Worm (Caenorhabditis elegans): Measurements from ENCODE around the gene Y40H7A.11.

Y40H7A.11 gene

DNA sequence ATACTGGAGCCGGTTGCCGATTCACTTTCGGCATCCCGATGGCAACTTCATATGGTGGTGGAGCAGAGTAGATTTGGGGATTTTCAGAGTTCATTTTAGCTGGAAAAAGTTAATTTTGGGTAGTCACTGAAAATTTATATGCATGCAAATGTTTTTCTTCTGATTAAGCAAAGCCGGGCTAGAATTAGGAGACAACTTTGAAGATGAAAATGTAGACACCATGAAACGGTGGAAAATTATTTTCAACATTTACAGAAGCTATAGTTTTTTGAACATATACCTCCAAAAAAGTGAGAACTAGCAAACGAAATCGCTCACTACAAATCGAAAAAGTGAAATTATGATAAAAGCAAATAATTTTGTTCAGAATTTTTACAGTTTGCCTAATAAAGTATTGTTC, at the start of gene Y40H7A.11:
Y40H7A.11 (minus strand) TSS at position 101 of the 400 bp plus-strand sequence.
- TF ChIP-seq T22C8.4 (GFP tag; IDR thresholded peaks at IDR 0.05): no peak
- TF ChIP-seq cog-1 (tag; optimal IDR thresholded peaks at IDR 0.05): no peak
- TF ChIP-seq med-1 (GFP tag; optimal IDR thresholded peaks at IDR 0.05; ENCODE audit: insufficient read depth): no peak
- no peak for TF ChIP-seq flt-1 (GFP tag; IDR thresholded peaks at IDR 0.05)
- TF ChIP-seq ref-1 (GFP tag; conservative IDR thresholded peaks at IDR 0.05): no peak
- no peak for TF ChIP-seq ztf-29 (GFP tag; IDR thresholded peaks at IDR 0.05)
- TF ChIP-seq tab-1 (GFP tag; IDR thresholded peaks at IDR 0.05): no peak
- TF ChIP-seq klf-2 (GFP tag; conservative IDR thresholded peaks at IDR 0.05): no peak
- no peak for TF ChIP-seq ztf-23 (GFP tag; IDR thresholded peaks at IDR 0.05)

DNA sequence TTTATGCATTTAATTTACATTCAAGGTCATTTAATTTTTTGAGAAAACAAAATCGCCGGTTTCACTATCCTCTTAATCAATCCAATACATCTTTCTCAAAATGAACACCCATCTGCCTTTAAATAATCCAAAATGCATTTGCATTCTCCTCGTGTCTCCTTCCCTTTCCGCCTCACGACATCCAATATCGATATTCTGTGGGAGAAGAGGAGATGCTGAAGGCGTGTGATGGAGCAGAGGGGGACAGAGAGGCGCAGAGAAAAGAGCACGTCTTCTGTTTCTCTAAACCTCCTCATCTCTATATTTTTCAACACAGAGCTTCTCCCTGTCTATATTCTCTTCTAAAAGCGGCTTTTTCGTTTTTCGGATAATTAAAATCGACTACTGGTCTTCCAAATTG, 39.4 kb upstream of the Y40H7A.11 start, which contains the start of gene Y73F8A.5:
Y73F8A.5 (plus strand) TSS at position 321 of the 400 bp plus-strand sequence.
- TF ChIP-seq klf-2 (GFP tag; conservative IDR thresholded peaks at IDR 0.05) (no peak), ref-1 (GFP tag; conservative IDR thresholded peaks at IDR 0.05) (no peak), med-1 (GFP tag; optimal IDR thresholded peaks at IDR 0.05; ENCODE audit: insufficient read depth) (no peak), ztf-29 (GFP tag; IDR thresholded peaks at IDR 0.05) (no peak), tab-1 (GFP tag; IDR thresholded peaks at IDR 0.05) (no peak)

DNA sequence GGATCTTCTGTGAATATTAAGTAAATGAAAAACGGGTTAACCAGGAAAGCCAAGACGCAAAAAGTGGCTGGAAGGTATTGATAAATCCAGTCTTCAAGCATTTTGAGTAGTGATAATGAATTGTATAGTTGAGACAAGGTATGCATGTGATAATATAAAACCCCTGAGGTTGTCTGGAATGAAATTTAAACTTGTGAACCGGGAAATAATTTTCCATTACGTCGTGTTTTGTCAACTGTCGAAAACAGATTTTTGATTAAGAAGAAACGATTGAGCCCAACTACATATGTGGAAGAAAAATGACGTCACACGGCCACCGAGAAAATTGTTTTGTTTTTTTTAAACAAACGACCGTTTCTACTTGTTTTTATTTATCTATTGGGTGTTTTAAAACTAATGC, 32.0 kb upstream of the Y40H7A.11 start, which contains the start of gene srj-42:
srj-42 (minus strand) TSS at position 101 of the 400 bp plus-strand sequence.
- no peak for TF ChIP-seq T22C8.4 (GFP tag; IDR thresholded peaks at IDR 0.05)
- TF ChIP-seq ref-1 (GFP tag; conservative IDR thresholded peaks at IDR 0.05): no peak
- no peak for TF ChIP-seq cog-1 (tag; optimal IDR thresholded peaks at IDR 0.05)
- no peak for TF ChIP-seq ztf-23 (GFP tag; IDR thresholded peaks at IDR 0.05)

DNA sequence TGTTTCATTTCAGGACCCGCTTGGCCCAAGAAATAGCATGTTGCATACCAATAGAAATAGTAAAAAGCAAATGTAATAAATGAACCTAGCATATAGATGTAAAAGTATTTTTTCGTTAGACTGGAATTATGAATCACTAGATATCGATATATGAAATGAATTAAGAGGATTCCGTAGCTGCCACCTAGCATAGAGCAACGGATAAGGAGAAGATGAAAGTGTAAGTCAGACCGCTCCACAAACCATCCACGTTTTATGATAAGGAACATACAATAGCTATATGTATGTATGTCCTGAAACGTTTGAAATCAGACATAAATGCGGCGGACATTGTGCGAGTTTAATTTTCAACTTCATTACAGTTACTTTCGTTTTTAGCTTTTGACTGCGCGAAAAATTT, 30.9 kb upstream of the Y40H7A.11 start:
- TF ChIP-seq ztf-29 (GFP tag; IDR thresholded peaks at IDR 0.05): no peak
- TF ChIP-seq T22C8.4 (GFP tag; IDR thresholded peaks at IDR 0.05): no peak
- TF ChIP-seq ref-1 (GFP tag; conservative IDR thresholded peaks at IDR 0.05): no peak
- no peak for TF ChIP-seq cog-1 (tag; optimal IDR thresholded peaks at IDR 0.05)
- TF ChIP-seq med-1 (GFP tag; optimal IDR thresholded peaks at IDR 0.05; ENCODE audit: insufficient read depth): no peak
- no peak for TF ChIP-seq flt-1 (GFP tag; IDR thresholded peaks at IDR 0.05)

DNA sequence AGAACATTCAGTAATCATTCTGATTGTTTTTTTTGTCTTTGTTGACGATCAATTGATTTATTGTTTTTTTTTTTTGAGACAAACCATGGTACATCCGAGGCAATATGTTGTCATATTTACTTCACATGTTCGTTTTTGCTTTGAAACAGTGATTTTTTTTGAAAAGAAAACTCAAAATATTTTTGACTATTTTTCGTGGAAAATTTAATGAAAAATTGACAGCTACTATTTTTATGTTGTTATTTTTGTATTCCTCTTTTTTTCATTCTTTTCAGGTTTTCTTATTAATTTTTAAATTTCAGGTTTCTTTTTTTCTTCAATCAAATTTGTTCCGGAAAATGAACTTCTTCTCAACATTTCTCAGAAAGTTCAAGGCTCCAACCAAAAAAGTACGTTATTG, 25.5 kb upstream of the Y40H7A.11 start, which contains the start of gene Y73F8A.36:
Y73F8A.36 (plus strand) TSS at position 301 of the 400 bp plus-strand sequence.
- TF ChIP-seq T22C8.4 (GFP tag; IDR thresholded peaks at IDR 0.05) (no peak), cog-1 (tag; optimal IDR thresholded peaks at IDR 0.05) (no peak), med-1 (GFP tag; optimal IDR thresholded peaks at IDR 0.05; ENCODE audit: insufficient read depth) (no peak), ztf-23 (GFP tag; IDR thresholded peaks at IDR 0.05) (no peak), klf-2 (GFP tag; conservative IDR thresholded peaks at IDR 0.05) (no peak), ref-1 (GFP tag; conservative IDR thresholded peaks at IDR 0.05) (no peak), tab-1 (GFP tag; IDR thresholded peaks at IDR 0.05) (no peak), flt-1 (GFP tag; IDR thresholded peaks at IDR 0.05) (no peak), ztf-29 (GFP tag; IDR thresholded peaks at IDR 0.05) (no peak)

DNA sequence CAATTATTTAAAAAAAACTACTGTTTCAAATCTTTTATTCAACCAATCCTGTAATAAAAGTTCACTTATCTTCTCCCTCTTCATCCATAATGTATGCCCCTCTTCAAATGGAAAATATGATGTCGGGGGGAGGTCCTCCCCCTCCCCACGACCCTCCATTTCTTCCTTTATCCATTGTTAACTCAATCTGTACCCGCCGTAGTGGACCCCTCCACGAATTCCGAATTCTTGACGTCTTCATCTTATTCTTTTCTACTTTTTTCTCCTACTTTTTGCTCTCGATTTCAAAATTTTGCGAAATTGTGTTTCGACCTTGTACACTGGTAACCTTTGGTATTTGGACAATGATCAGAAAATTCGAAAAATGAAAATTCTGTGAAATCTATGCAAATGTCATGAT, 15.7 kb upstream of the Y40H7A.11 start, which contains the start of gene lgc-52:
lgc-52 (plus strand) TSS at position 268 of the 400 bp plus-strand sequence.
- TF ChIP-seq cog-1 (tag; optimal IDR thresholded peaks at IDR 0.05): no peak
- no peak for TF ChIP-seq ref-1 (GFP tag; conservative IDR thresholded peaks at IDR 0.05)
- TF ChIP-seq ztf-23 (GFP tag; IDR thresholded peaks at IDR 0.05): no peak
- no peak for TF ChIP-seq med-1 (GFP tag; optimal IDR thresholded peaks at IDR 0.05; ENCODE audit: insufficient read depth)
- TF ChIP-seq klf-2 (GFP tag; conservative IDR thresholded peaks at IDR 0.05): no peak

DNA sequence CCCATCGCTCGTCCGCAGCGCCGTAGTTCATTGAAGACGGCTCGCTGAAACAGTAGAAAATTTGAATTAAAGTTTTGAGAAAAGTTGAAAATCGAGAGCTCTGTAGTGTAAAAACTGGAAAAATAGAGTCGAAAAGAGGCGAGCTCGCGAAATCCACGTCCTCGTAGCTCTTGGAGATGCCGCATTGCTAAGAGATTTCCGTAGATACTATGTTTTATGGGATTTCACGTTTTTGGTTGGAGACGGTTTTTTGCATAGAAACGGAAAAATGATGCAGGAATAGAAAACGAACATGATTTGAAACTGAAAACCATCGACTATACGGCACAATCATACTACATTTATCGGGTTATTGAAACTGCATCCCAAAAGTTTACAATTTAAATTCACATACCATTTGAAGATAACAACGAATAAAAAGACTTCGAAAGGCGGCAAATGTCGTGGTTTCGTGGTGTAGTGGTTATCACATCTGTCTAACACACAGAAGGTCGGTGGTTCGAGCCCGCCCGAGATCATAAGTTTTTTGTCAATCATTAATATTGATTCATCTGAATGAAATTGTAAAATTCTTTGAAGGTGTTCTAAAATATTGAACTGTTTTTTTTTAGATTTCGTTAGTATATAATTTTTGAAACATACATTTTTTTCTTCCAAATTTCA, 14.9 kb upstream of the Y40H7A.11 start, which contains the start of gene pkd-2:
pkd-2 (minus strand) TSS at position 51 of the 663 bp plus-strand sequence.
- TF ChIP-seq tab-1 (GFP tag; IDR thresholded peaks at IDR 0.05): no peak
- no peak for TF ChIP-seq ztf-23 (GFP tag; IDR thresholded peaks at IDR 0.05)
- TF ChIP-seq flt-1 (GFP tag; IDR thresholded peaks at IDR 0.05): no peak
- TF ChIP-seq med-1 (GFP tag; optimal IDR thresholded peaks at IDR 0.05; ENCODE audit: insufficient read depth): no peak
- no peak for TF ChIP-seq cog-1 (tag; optimal IDR thresholded peaks at IDR 0.05)
- no peak for TF ChIP-seq ztf-29 (GFP tag; IDR thresholded peaks at IDR 0.05)
- TF ChIP-seq klf-2 (GFP tag; conservative IDR thresholded peaks at IDR 0.05): no peak
- TF ChIP-seq T22C8.4 (GFP tag; IDR thresholded peaks at IDR 0.05): no peak
- no peak for TF ChIP-seq ref-1 (GFP tag; conservative IDR thresholded peaks at IDR 0.05)

DNA sequence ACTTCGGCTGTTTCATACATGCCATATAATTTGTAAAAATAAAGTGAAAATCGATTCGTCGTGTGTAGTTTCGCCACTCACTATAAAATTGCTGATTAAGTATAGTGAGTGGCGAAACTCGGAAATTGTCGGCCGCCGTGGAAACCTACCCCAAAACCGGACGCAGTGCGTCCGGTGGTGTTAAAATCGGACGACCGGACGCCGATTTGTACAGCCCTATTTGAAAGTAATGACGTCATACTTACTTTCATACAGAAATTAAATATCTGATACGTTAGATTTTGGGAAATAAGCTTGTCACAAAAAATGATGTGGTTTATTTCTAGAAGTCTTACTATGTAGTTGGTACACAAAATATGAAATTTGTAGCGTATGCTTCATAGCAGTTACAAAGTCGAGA, 14.1 kb upstream of the Y40H7A.11 start:
- no peak for TF ChIP-seq tab-1 (GFP tag; IDR thresholded peaks at IDR 0.05)
- no peak for TF ChIP-seq flt-1 (GFP tag; IDR thresholded peaks at IDR 0.05)
- TF ChIP-seq cog-1 (tag; optimal IDR thresholded peaks at IDR 0.05): no peak
- no peak for TF ChIP-seq klf-2 (GFP tag; conservative IDR thresholded peaks at IDR 0.05)
- TF ChIP-seq ztf-23 (GFP tag; IDR thresholded peaks at IDR 0.05): no peak
- no peak for TF ChIP-seq med-1 (GFP tag; optimal IDR thresholded peaks at IDR 0.05; ENCODE audit: insufficient read depth)
- no peak for TF ChIP-seq ztf-29 (GFP tag; IDR thresholded peaks at IDR 0.05)
- TF ChIP-seq T22C8.4 (GFP tag; IDR thresholded peaks at IDR 0.05): no peak
- TF ChIP-seq ref-1 (GFP tag; conservative IDR thresholded peaks at IDR 0.05): no peak

DNA sequence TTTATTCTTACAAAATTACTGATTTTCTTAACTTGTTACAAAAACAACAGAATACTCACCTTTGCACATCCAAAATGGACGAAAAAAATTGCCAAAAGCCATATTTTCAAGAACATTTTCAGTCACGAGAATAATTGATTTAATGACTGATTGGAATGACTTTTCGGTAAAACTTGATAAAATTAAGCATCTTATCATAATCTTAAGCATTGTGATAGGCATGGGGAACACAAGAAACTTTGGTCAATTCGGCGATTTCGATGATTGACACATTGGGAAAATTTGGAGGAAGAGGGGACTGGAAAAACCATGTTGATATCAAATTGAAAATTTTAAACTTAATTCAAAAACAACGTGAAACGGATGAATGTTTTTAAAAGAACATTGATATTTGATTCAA, 4.7 kb downstream of the Y40H7A.11 start, which contains the start of gene Y40H7A.10:
Y40H7A.10 (minus strand) TSS at position 128 of the 400 bp plus-strand sequence.
- TF ChIP-seq ref-1 (GFP tag; conservative IDR thresholded peaks at IDR 0.05): no peak
- no peak for TF ChIP-seq cog-1 (tag; optimal IDR thresholded peaks at IDR 0.05)
- TF ChIP-seq med-1 (GFP tag; optimal IDR thresholded peaks at IDR 0.05; ENCODE audit: insufficient read depth): no peak
- no peak for TF ChIP-seq tab-1 (GFP tag; IDR thresholded peaks at IDR 0.05)
- TF ChIP-seq ztf-23 (GFP tag; IDR thresholded peaks at IDR 0.05): no peak
- no peak for TF ChIP-seq flt-1 (GFP tag; IDR thresholded peaks at IDR 0.05)
- no peak for TF ChIP-seq klf-2 (GFP tag; conservative IDR thresholded peaks at IDR 0.05)
- TF ChIP-seq T22C8.4 (GFP tag; IDR thresholded peaks at IDR 0.05): no peak
- TF ChIP-seq ztf-29 (GFP tag; IDR thresholded peaks at IDR 0.05): no peak

DNA sequence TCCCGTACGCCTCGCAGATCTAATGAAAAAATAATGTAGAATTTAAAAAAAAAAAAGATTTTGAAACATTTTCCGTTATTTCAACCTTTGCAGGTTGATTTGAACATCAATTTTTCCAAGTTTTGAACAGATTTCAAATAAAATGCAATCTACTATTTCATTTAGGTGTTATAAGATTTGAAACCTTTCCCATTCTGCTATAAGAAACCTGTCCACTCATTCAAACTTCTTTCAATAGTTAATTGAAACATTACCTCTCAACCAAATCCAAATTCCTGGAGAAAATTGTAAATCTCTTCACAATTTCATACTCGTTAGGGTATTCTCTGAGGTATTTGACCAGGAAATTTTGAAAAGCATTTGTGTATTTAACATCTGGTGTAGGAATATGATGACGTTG, 5.5 kb downstream of the Y40H7A.11 start:
- TF ChIP-seq klf-2 (GFP tag; conservative IDR thresholded peaks at IDR 0.05) (no peak), ref-1 (GFP tag; conservative IDR thresholded peaks at IDR 0.05) (no peak), flt-1 (GFP tag; IDR thresholded peaks at IDR 0.05) (no peak), med-1 (GFP tag; optimal IDR thresholded peaks at IDR 0.05; ENCODE audit: insufficient read depth) (no peak), ztf-23 (GFP tag; IDR thresholded peaks at IDR 0.05) (no peak)
